Fruit fly (Drosophila melanogaster): ENCODE results near the gene CG6996.
A peak's percentile ranks its signal among the peaks of the same experiment; 100 is the strongest.

The CG6996 gene

dm6 chr3L:20226153-20226552 lies 18.8 kb downstream of the CG6996 start:
- TF ChIP-seq Mio (GFP tag; optimal IDR thresholded peaks at IDR 0.05), result no peak
- peak in 1 of 2 experiments; percentile 54 for TF ChIP-seq dl (GFP tag; optimal IDR thresholded peaks at IDR 0.05; ENCODE audit: insufficient read depth in 1 of 2, partially characterized antibody in 2 of 2)
- peak; percentile 92 for TF ChIP-seq Vsx2 (GFP tag; optimal IDR thresholded peaks at IDR 0.05; ENCODE audit: partially characterized antibody)
- TF ChIP-seq Dif (GFP tag; optimal IDR thresholded peaks at IDR 0.05; ENCODE audit: partially characterized antibody), result peak; percentile 69
- TF ChIP-seq Myc (optimal IDR thresholded peaks at IDR 0.05), result peak; percentile 45
- no peak for TF ChIP-seq ey (GFP tag; optimal IDR thresholded peaks at IDR 0.05)

- TF ChIP-seq Hr83 (GFP tag; optimal IDR thresholded peaks at IDR 0.05; ENCODE audit: poor library complexity, severe bottlenecking) (no peak), Dif (GFP tag; optimal IDR thresholded peaks at IDR 0.05; ENCODE audit: partially characterized antibody) (peak; percentile 80), lola (GFP tag; optimal IDR thresholded peaks at IDR 0.05) (no peak)
Measured at dm6 chr3L:20230178-20230775, 22.9 kb downstream of the CG6996 start.

- no peak for TF ChIP-seq jim (GFP tag; optimal IDR thresholded peaks at IDR 0.05)
- TF ChIP-seq CG32264 (GFP tag; optimal IDR thresholded peaks at IDR 0.05), result no peak
- TF ChIP-seq foxo (GFP tag; optimal IDR thresholded peaks at IDR 0.05), result no peak
- TF ChIP-seq Mio (GFP tag; optimal IDR thresholded peaks at IDR 0.05), result no peak
- no peak for TF ChIP-seq HLH106 (tag; optimal IDR thresholded peaks at IDR 0.05)
- TF ChIP-seq Dfd (GFP tag; optimal IDR thresholded peaks at IDR 0.05), result no peak
- no peak for TF ChIP-seq OdsH (GFP tag; optimal IDR thresholded peaks at IDR 0.05)
- TF ChIP-seq tai (GFP tag; optimal IDR thresholded peaks at IDR 0.05), result no peak
- TF ChIP-seq Jra (GFP tag; optimal IDR thresholded peaks at IDR 0.05), result no peak
- TF ChIP-seq Vsx2 (GFP tag; optimal IDR thresholded peaks at IDR 0.05; ENCODE audit: partially characterized antibody), result no peak
Measured at dm6 chr3L:20231369-20231768, 24.0 kb downstream of the CG6996 start, which contains the start of gene CG13813. TSS of gene CG13813 (plus strand) at chr3L:20231669.

- TF ChIP-seq Dfd (GFP tag; optimal IDR thresholded peaks at IDR 0.05), result peak; percentile 96
- no peak for TF ChIP-seq lola (GFP tag; optimal IDR thresholded peaks at IDR 0.05)
Measured at dm6 chr3L:20237167-20237566, 29.8 kb downstream of the CG6996 start.

dm6 chr3L:20240753-20241152 lies 33.4 kb downstream of the CG6996 start, which contains the start of gene Clc:
TSS of gene Clc (plus strand) at chr3L:20241053.
- TF ChIP-seq OdsH (GFP tag; optimal IDR thresholded peaks at IDR 0.05) (no peak), Rel (GFP tag; optimal IDR thresholded peaks at IDR 0.05) (no peak), Rel (tag; optimal IDR thresholded peaks at IDR 0.05) (peak; percentile 62), sv (GFP tag; optimal IDR thresholded peaks at IDR 0.05) (no peak)

dm6 chr3L:20241163-20241970 lies 34.0 kb downstream of the CG6996 start, which contains the start of the genes CG6951 and CG17233:
TSS of gene CG6951 (plus strand) at chr3L:20241267.
TSS of gene CG17233 (minus strand) at chr3L:20241903.
- TF ChIP-seq Jra (GFP tag; optimal IDR thresholded peaks at IDR 0.05) (no peak), Hr78 (GFP tag; optimal IDR thresholded peaks at IDR 0.05) (no peak), psq (GFP tag; optimal IDR thresholded peaks at IDR 0.05) (no peak), Rel (GFP tag; optimal IDR thresholded peaks at IDR 0.05) (no peak), Rel (tag; optimal IDR thresholded peaks at IDR 0.05) (peak; percentile 20), sage (GFP tag; optimal IDR thresholded peaks at IDR 0.05) (no peak), Dif (GFP tag; optimal IDR thresholded peaks at IDR 0.05; ENCODE audit: partially characterized antibody) (no peak), Vsx2 (GFP tag; optimal IDR thresholded peaks at IDR 0.05; ENCODE audit: partially characterized antibody) (peak; percentile 47)

dm6 chr3L:20241987-20242982 lies 35.0 kb downstream of the CG6996 start:
- TF ChIP-seq dsf (GFP tag; optimal IDR thresholded peaks at IDR 0.05; ENCODE audit: borderline replicate concordance) (peak; percentile 49), ey (GFP tag; optimal IDR thresholded peaks at IDR 0.05) (peak; percentile 6), Myc (optimal IDR thresholded peaks at IDR 0.05) (no peak), pan (optimal IDR thresholded peaks at IDR 0.05) (no peak), sv (GFP tag; optimal IDR thresholded peaks at IDR 0.05) (peak; percentile 33), foxo (GFP tag; optimal IDR thresholded peaks at IDR 0.05) (peak in 1 of 2 experiments; percentile 62), HLH106 (tag; optimal IDR thresholded peaks at IDR 0.05) (peak; percentile 60), h (GFP tag; optimal IDR thresholded peaks at IDR 0.05) (peak; percentile 26), Sp1 (GFP tag; optimal IDR thresholded peaks at IDR 0.05) (peak; percentile 68), jim (GFP tag; optimal IDR thresholded peaks at IDR 0.05) (no peak), lola (GFP tag; optimal IDR thresholded peaks at IDR 0.05) (no peak), woc (GFP tag; optimal IDR thresholded peaks at IDR 0.05) (peak; percentile 30), Mio (GFP tag; optimal IDR thresholded peaks at IDR 0.05) (no peak), fru (GFP tag; optimal IDR thresholded peaks at IDR 0.05) (peak; percentile 36), OdsH (GFP tag; optimal IDR thresholded peaks at IDR 0.05) (peak; percentile 38), Hnf4 (GFP tag; optimal IDR thresholded peaks at IDR 0.05) (peak; percentile 53), dmrt93B (GFP tag; optimal IDR thresholded peaks at IDR 0.05) (peak; percentile 45), Hr83 (GFP tag; optimal IDR thresholded peaks at IDR 0.05; ENCODE audit: poor library complexity, severe bottlenecking) (peak; percentile 46), CG9705 (GFP tag; optimal IDR thresholded peaks at IDR 0.05) (peak; percentile 26)

Measured in whole organism, wandering third instar larva.